Worm (Caenorhabditis elegans) whole organism, L3 larva: Measurements from ENCODE around the gene K11D12.13.

Experiments used
- R02D3.7 ChIP-seq: fragments of 150-350 bp; optimal IDR thresholded peaks from 2 replicates; lab custom pipeline; 2014; ENCODE audit warnings: missing biosample characterization, missing genetic modification characterization
- ZK546.5 ChIP-seq: sonication (generic microtip); optimal IDR thresholded peaks from 2 replicates; lab custom pipeline; 2017; ENCODE audit warnings: missing biosample characterization, missing genetic modification characterization
- aly-2 ChIP-seq: fragments of 150-350 bp; optimal IDR thresholded peaks from 2 replicates; lab custom pipeline; 2014; ENCODE audit warnings: missing biosample characterization, missing genetic modification characterization
- ama-1 ChIP-seq: fragments of 150-350 bp; optimal IDR thresholded peaks from 2 replicates; lab custom pipeline; 2018
- ceh-16 ChIP-seq: sonication (generic microtip); optimal IDR thresholded peaks from 2 replicates; lab custom pipeline; 2017; ENCODE audit warnings: missing biosample characterization, missing genetic modification characterization
- ceh-28 ChIP-seq: fragments of 150-350 bp; optimal IDR thresholded peaks from 2 replicates; lab custom pipeline; 2014; ENCODE audit warnings: missing biosample characterization, missing genetic modification reagents, missing genetic modification characterization
- ceh-82 ChIP-seq: fragments of 150-350 bp; optimal IDR thresholded peaks from 2 replicates; lab custom pipeline; 2014; ENCODE audit warnings: missing biosample characterization, missing genetic modification characterization
- ceh-9 ChIP-seq: sonication (generic microtip); optimal IDR thresholded peaks from 2 replicates; lab custom pipeline; 2018; ENCODE audit warnings: missing biosample characterization, missing genetic modification characterization
- egl-27 ChIP-seq: sonication (generic microtip); optimal IDR thresholded peaks from 4 replicates; lab custom pipeline; 2017; ENCODE audit warnings: missing biosample characterization, missing genetic modification reagents, missing genetic modification characterization
- egl-5 ChIP-seq: fragments of 150-350 bp; optimal IDR thresholded peaks from 2 replicates; lab custom pipeline; 2017; ENCODE audit warnings: missing biosample characterization, missing genetic modification reagents, missing genetic modification characterization, inconsistent platforms
- elt-1 ChIP-seq: fragments of 150-350 bp; optimal IDR thresholded peaks from 2 replicates; lab custom pipeline; 2014; ENCODE audit warnings: missing biosample characterization, missing genetic modification characterization
- elt-2 ChIP-seq: sonication (generic microtip); optimal IDR thresholded peaks from 2 replicates; lab custom pipeline; 2016; ENCODE audit warnings: missing genetic modification reagents, mild to moderate bottlenecking, missing genetic modification characterization, missing compliant biosample characterization
- elt-3 ChIP-seq, 3 experiments: fragments of 150-350 bp in 1 of 3; sonication (generic microtip) in 2 of 3; optimal IDR thresholded peaks; 2 replicates in 2 of 3; 4 replicates in 1 of 3; lab custom pipeline; 2014 to 2017; ENCODE audit warnings: missing biosample characterization in 3 of 3, missing genetic modification characterization in 3 of 3
- eor-1 ChIP-seq, 2 experiments: fragments of 150-350 bp; optimal IDR thresholded peaks; 2 replicates each; lab custom pipeline; 2014 to 2018; ENCODE audit warnings: missing biosample characterization in 2 of 2, missing genetic modification characterization in 2 of 2
- fkh-10 ChIP-seq: sonication (generic microtip); optimal IDR thresholded peaks from 2 replicates; lab custom pipeline; 2017; ENCODE audit warnings: missing biosample characterization, missing genetic modification reagents, missing genetic modification characterization
- fkh-2 ChIP-seq: fragments of 150-350 bp; optimal IDR thresholded peaks from 2 replicates; lab custom pipeline; 2014; ENCODE audit warnings: missing biosample characterization, missing genetic modification reagents, missing genetic modification characterization
- fos-1 ChIP-seq: fragments of 150-350 bp; optimal IDR thresholded peaks from 2 replicates; lab custom pipeline; 2014; ENCODE audit warnings: missing biosample characterization, missing genetic modification characterization
- hmg-11 ChIP-seq: sonication (generic microtip); optimal IDR thresholded peaks from 2 replicates; lab custom pipeline; 2016; ENCODE audit warnings: missing genetic modification characterization, missing compliant biosample characterization
- jun-1 ChIP-seq: fragments of 150-350 bp; optimal IDR thresholded peaks from 2 replicates; lab custom pipeline; 2014; ENCODE audit warnings: missing biosample characterization, missing genetic modification reagents, missing genetic modification characterization
- lin-15B ChIP-seq: fragments of 150-350 bp; optimal IDR thresholded peaks from 2 replicates; lab custom pipeline; 2014; ENCODE audit warnings: missing biosample characterization, missing genetic modification characterization
- lin-39 ChIP-seq: fragments of 150-350 bp; optimal IDR thresholded peaks from 2 replicates; lab custom pipeline; 2018; ENCODE audit warnings: missing biosample characterization, missing genetic modification reagents, missing genetic modification characterization
- lsy-12 ChIP-seq: sonication (generic microtip); optimal IDR thresholded peaks from 2 replicates; lab custom pipeline; 2016; ENCODE audit warnings: mild to moderate bottlenecking, missing genetic modification characterization, missing compliant biosample characterization
- mml-1 ChIP-seq: fragments of 150-350 bp; sonication (generic microtip); optimal IDR thresholded peaks from 3 replicates; lab custom pipeline; 2014; ENCODE audit warnings: missing biosample characterization, missing genetic modification characterization
- nfya-1 ChIP-seq: sonication (generic microtip); optimal IDR thresholded peaks from 2 replicates; lab custom pipeline; 2017; ENCODE audit warnings: missing genetic modification characterization, mild to moderate bottlenecking, missing compliant biosample characterization, antibody characterized with exemption, moderate library complexity; ENCODE audit not compliant: insufficient read depth
- nhr-11 ChIP-seq: fragments of 150-350 bp; optimal IDR thresholded peaks from 2 replicates; lab custom pipeline; 2014; ENCODE audit warnings: missing biosample characterization, missing genetic modification characterization
- nhr-12 ChIP-seq: fragments of 150-350 bp; optimal IDR thresholded peaks from 2 replicates; lab custom pipeline; 2014; ENCODE audit warnings: missing biosample characterization, missing genetic modification characterization
- nhr-23 ChIP-seq: fragments of 150-350 bp; optimal IDR thresholded peaks from 2 replicates; lab custom pipeline; 2014; ENCODE audit warnings: missing biosample characterization, missing genetic modification reagents, missing genetic modification characterization
- nhr-25 ChIP-seq: sonication (generic microtip); optimal IDR thresholded peaks from 2 replicates; lab custom pipeline; 2017; ENCODE audit warnings: missing biosample characterization, missing genetic modification characterization
- nhr-28 ChIP-seq: fragments of 150-350 bp; optimal IDR thresholded peaks from 2 replicates; lab custom pipeline; 2014; ENCODE audit warnings: missing biosample characterization, missing genetic modification characterization
- nhr-43 ChIP-seq: sonication (generic microtip); optimal IDR thresholded peaks from 2 replicates; lab custom pipeline; 2016; ENCODE audit warnings: mild to moderate bottlenecking, missing genetic modification characterization, missing compliant biosample characterization; ENCODE audit not compliant: poor library complexity, severe bottlenecking
- nhr-67 ChIP-seq: fragments of 150-350 bp; optimal IDR thresholded peaks from 2 replicates; lab custom pipeline; 2014; ENCODE audit warnings: missing biosample characterization, missing genetic modification characterization
- nhr-76 ChIP-seq: fragments of 150-350 bp; sonication (generic microtip); optimal IDR thresholded peaks from 5 replicates; lab custom pipeline; 2014; ENCODE audit warnings: missing biosample characterization, missing genetic modification characterization
- nhr-77 ChIP-seq: fragments of 150-350 bp; optimal IDR thresholded peaks from 2 replicates; lab custom pipeline; 2014; ENCODE audit warnings: missing biosample characterization, missing genetic modification characterization
- pha-4 ChIP-seq: fragments of 150-350 bp; optimal IDR thresholded peaks from 2 replicates; lab custom pipeline; 2014; ENCODE audit warnings: missing biosample characterization, missing genetic modification reagents, missing genetic modification characterization
- pqm-1 ChIP-seq: fragments of 150-350 bp; optimal IDR thresholded peaks from 2 replicates; lab custom pipeline; 2017; ENCODE audit warnings: missing biosample characterization, missing genetic modification characterization, inconsistent platforms
- sea-2 ChIP-seq: fragments of 150-350 bp; sonication (generic microtip); optimal IDR thresholded peaks from 4 replicates; lab custom pipeline; 2014; ENCODE audit warnings: missing biosample characterization, missing genetic modification reagents, missing genetic modification characterization
- skn-1 ChIP-seq: fragments of 150-350 bp; optimal IDR thresholded peaks from 2 replicates; lab custom pipeline; 2014; ENCODE audit warnings: missing biosample characterization, missing genetic modification characterization
- unc-62 ChIP-seq: fragments of 150-350 bp; sonication (generic microtip); optimal IDR thresholded peaks from 4 replicates; lab custom pipeline; 2014; ENCODE audit warnings: missing biosample characterization, missing genetic modification reagents, missing genetic modification characterization
- zag-1 ChIP-seq: fragments of 150-350 bp; optimal IDR thresholded peaks from 2 replicates; lab custom pipeline; 2014; ENCODE audit warnings: missing biosample characterization, missing genetic modification characterization
- ztf-11 ChIP-seq: fragments of 150-350 bp; optimal IDR thresholded peaks from 2 replicates; lab custom pipeline; 2014; ENCODE audit warnings: missing biosample characterization, missing genetic modification characterization
- ztf-4 ChIP-seq: fragments of 150-350 bp; optimal IDR thresholded peaks from 2 replicates; lab custom pipeline; 2014; ENCODE audit warnings: missing biosample characterization, missing genetic modification characterization

The K11D12.13 gene

DNA sequence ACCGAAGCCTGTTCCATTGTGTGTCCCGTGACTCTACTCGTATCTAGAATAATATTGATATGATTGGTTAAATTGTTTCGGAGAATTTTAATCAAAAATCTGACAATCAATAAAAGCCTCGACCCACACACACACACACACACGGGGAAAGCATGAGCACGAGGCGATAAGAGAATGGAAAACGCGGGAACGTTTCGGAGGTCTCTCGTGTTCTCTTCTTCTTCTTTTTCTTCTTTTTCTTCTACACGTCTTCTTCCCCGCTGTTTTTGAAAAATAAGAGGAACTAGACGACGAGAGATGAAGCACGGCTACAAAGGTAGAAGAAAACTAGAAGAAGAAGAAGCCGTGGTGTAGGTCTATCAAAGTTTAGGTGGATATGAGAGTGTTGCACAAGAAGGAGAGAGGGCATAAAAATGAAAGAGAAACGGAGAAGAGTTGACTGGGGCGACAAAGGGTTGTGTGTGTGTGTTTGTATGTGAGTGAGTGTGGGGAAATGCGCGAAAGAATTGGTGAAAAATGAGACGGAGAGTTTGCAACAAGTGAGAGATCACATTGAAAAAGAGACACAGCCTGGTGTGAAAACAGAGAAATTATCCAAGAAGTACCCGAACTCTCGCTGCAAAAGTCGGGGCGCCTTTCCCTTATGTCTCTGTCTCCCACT, 31.7 kb downstream of the K11D12.13 start, which contains the start of gene mlk-1 (continued):
- TF ChIP-seq fkh-10 (GFP tag; lab: Kevin White, UChicago) (peak; percentile 89), ceh-16 (tag; lab: Kevin White, UChicago) (no peak), fos-1 (tag; lab: Kevin White, UChicago) (no peak), eor-1 (tag; optimal IDR thresholded peaks at IDR 0.05; lab: Kevin White, UChicago) (no peak), fkh-2 (tag; lab: Kevin White, UChicago) (no peak), nfya-1 (tag; lab: Kevin White, UChicago) (peak; percentile 76)

- peak; percentile 76 for TF ChIP-seq jun-1 (tag; lab: Kevin White, UChicago)
- TF ChIP-seq lin-39 (tag; lab: Kevin White, UChicago), result no peak
- TF ChIP-seq nhr-77 (tag; lab: Kevin White, UChicago), result no peak
- peak; percentile 61 for TF ChIP-seq pqm-1 (tag; lab: Kevin White, UChicago)
- TF ChIP-seq nhr-67, result no peak
- TF ChIP-seq nhr-23 (tag; lab: Kevin White, UChicago), result no peak
- no peak for TF ChIP-seq ztf-11 (tag; lab: Kevin White, UChicago)
- peak; percentile 95 for TF ChIP-seq elt-2 (tag; lab: Kevin White, UChicago)
- TF ChIP-seq pha-4 (tag; lab: Kevin White, UChicago), result peak; percentile 37
- no peak for TF ChIP-seq fkh-2 (tag; lab: Kevin White, UChicago)
Measured at ce11 chrV:5067390-5067789, 34.2 kb downstream of the K11D12.13 start.

ce11 chrV:5069440-5069839, 36.2 kb downstream of the K11D12.13 start, which contains the start of gene Y58A7A.1:
TSS of gene Y58A7A.1 (minus strand) at chrV:5069540.
- TF ChIP-seq elt-1 (no peak), lin-15B (tag; lab: Kevin White, UChicago) (no peak), nhr-25 (tag; lab: Kevin White, UChicago) (peak; percentile 5), nhr-28 (no peak), ceh-28 (tag; lab: Kevin White, UChicago) (no peak)
- TF ChIP-seq, all 47 proteins: peak for 1

ce11 chrV:5072082-5072481, 38.9 kb downstream of the K11D12.13 start, which contains the start of gene Y58A7A.2:
TSS of gene Y58A7A.2 (minus strand) at chrV:5072182.
- TF ChIP-seq mml-1 (no peak), nhr-77 (tag; lab: Kevin White, UChicago) (no peak), elt-1 (no peak), nhr-25 (tag; lab: Kevin White, UChicago) (no peak), eor-1 (tag; optimal IDR thresholded peaks at IDR 0.05; lab: Kevin White, UChicago) (no peak), nhr-12 (no peak), ZK546.5 (tag; lab: Kevin White, UChicago) (no peak), ceh-16 (tag; lab: Kevin White, UChicago) (no peak), nhr-11 (no peak), ztf-11 (tag; lab: Kevin White, UChicago) (no peak), lin-15B (tag; lab: Kevin White, UChicago) (no peak)

ce11 chrV:5080853-5081338, 47.7 kb downstream of the K11D12.13 start, which contains the start of gene Y58A7A.3:
TSS of gene Y58A7A.3 (minus strand) at chrV:5080903.
- TF ChIP-seq ceh-82 (tag; lab: Kevin White, UChicago), result no peak
- TF ChIP-seq mml-1, result no peak
- peak; percentile 72 for TF ChIP-seq nhr-23 (tag; lab: Kevin White, UChicago)
- peak; percentile 36 for TF ChIP-seq elt-2 (tag; lab: Kevin White, UChicago)
- peak; percentile 5 for TF ChIP-seq nhr-25 (tag; lab: Kevin White, UChicago)
- TF ChIP-seq elt-1, result no peak
- no peak for TF ChIP-seq ama-1 (lab: Kevin White, UChicago)
- no peak for TF ChIP-seq R02D3.7 (tag; lab: Kevin White, UChicago)
- TF ChIP-seq nfya-1 (tag; lab: Kevin White, UChicago), result peak; percentile 46
- TF ChIP-seq fkh-10 (GFP tag; lab: Kevin White, UChicago), result no peak
- TF ChIP-seq skn-1 (tag; lab: Kevin White, UChicago), result peak; percentile 28
- TF ChIP-seq nhr-11, result no peak
- no peak for TF ChIP-seq aly-2
- TF ChIP-seq nhr-76 (tag; lab: Kevin White, UChicago), result no peak
- TF ChIP-seq hmg-11, result no peak
- TF ChIP-seq egl-5 (tag; lab: Kevin White, UChicago), result no peak
- TF ChIP-seq egl-27 (tag; lab: Kevin White, UChicago), result no peak
- no peak for TF ChIP-seq zag-1
- no peak for TF ChIP-seq ceh-9 (tag; lab: Kevin White, UChicago)
- TF ChIP-seq unc-62 (GFP tag; lab: Kevin White, UChicago), result no peak
- no peak for TF ChIP-seq lsy-12 (tag; lab: Kevin White, UChicago)
- TF ChIP-seq nhr-77 (tag; lab: Kevin White, UChicago), result no peak
- no peak for TF ChIP-seq eor-1 (tag; optimal IDR thresholded peaks at IDR 0.05; lab: Kevin White, UChicago)
- no peak for TF ChIP-seq sea-2 (GFP tag; lab: Kevin White, UChicago)
- no peak for TF ChIP-seq nhr-28
- peak; percentile 11 for TF ChIP-seq jun-1 (tag; lab: Kevin White, UChicago)
- TF ChIP-seq ceh-16 (tag; lab: Kevin White, UChicago), result no peak
- no peak for TF ChIP-seq ztf-4 (tag; lab: Kevin White, UChicago)
- no peak for TF ChIP-seq nhr-43 (tag; lab: Kevin White, UChicago)
- no peak for TF ChIP-seq elt-3 (tag; optimal IDR thresholded peaks at IDR 0.05; lab: Kevin White, UChicago)
- TF ChIP-seq ceh-28 (tag; lab: Kevin White, UChicago), result peak; percentile 43
- no peak for TF ChIP-seq fos-1 (tag; lab: Kevin White, UChicago)
- no peak for TF ChIP-seq nhr-67
